Worm (Caenorhabditis elegans) whole organism, late embryonic: Measurements from ENCODE around the gene vhl-1.

ENCODE experiments used
- C38D4.7 ChIP-seq: fragments of 200-800 bp; sonication (Bioruptor generic); optimal IDR thresholded peaks from 2 replicates; lab custom pipeline; 2018; ENCODE audit warnings: mild to moderate bottlenecking, missing genetic modification characterization, moderate library complexity, missing compliant biosample characterization
- K09A11.1 ChIP-seq: sonication (generic microtip); optimal IDR thresholded peaks from 2 replicates; lab custom pipeline; 2017; ENCODE audit warnings: antibody characterized with exemption, mild to moderate bottlenecking, missing genetic modification characterization, missing compliant biosample characterization; ENCODE audit not compliant: insufficient read depth
- T23F11.4 ChIP-seq: fragments of 200-800 bp; sonication (Bioruptor generic); optimal IDR thresholded peaks from 2 replicates; lab custom pipeline; 2018; ENCODE audit warnings: mild to moderate bottlenecking, missing genetic modification characterization, missing compliant biosample characterization
- ahr-1 ChIP-seq: sonication (generic microtip); optimal IDR thresholded peaks from 2 replicates; lab custom pipeline; 2016; ENCODE audit warnings: missing genetic modification characterization, missing compliant biosample characterization
- ceh-14 ChIP-seq: sonication (generic microtip); optimal IDR thresholded peaks from 2 replicates; lab custom pipeline; 2016; ENCODE audit warnings: missing genotype, missing genetic modification characterization, missing compliant biosample characterization
- ceh-18 ChIP-seq: sonication (generic microtip); optimal IDR thresholded peaks from 2 replicates; lab custom pipeline; 2016; ENCODE audit warnings: missing genetic modification characterization, missing compliant biosample characterization
- ceh-19 ChIP-seq: fragments of 200-800 bp; sonication (Bioruptor generic); optimal IDR thresholded peaks from 2 replicates; lab custom pipeline; 2018; ENCODE audit warnings: mild to moderate bottlenecking, missing genetic modification characterization, missing compliant biosample characterization
- ceh-31 ChIP-seq: sonication (generic microtip); optimal IDR thresholded peaks from 2 replicates; lab custom pipeline; 2016; ENCODE audit warnings: missing genetic modification characterization, missing compliant biosample characterization
- ceh-34 ChIP-seq: sonication (generic microtip); optimal IDR thresholded peaks from 2 replicates; lab custom pipeline; 2016; ENCODE audit warnings: mild to moderate bottlenecking, missing genetic modification characterization, missing compliant biosample characterization
- ceh-45 ChIP-seq: fragments of 200-800 bp; sonication (Bioruptor generic); IDR thresholded peaks from 2 replicates; pipeline ENCODE4 v1.3.6; 2022; ENCODE audit warnings: missing genetic modification reagents, missing genetic modification characterization, missing compliant biosample characterization
- ceh-48 ChIP-seq: sonication (generic microtip); optimal IDR thresholded peaks from 2 replicates; lab custom pipeline; 2016; ENCODE audit warnings: missing genetic modification characterization, inconsistent platforms, missing compliant biosample characterization
- ceh-6 ChIP-seq: fragments of 200-800 bp; sonication (Bioruptor generic); optimal IDR thresholded peaks from 2 replicates; lab custom pipeline; 2018; ENCODE audit warnings: mild to moderate bottlenecking, missing genetic modification characterization, missing compliant biosample characterization
- dmd-4 ChIP-seq: sonication (generic microtip); optimal IDR thresholded peaks from 2 replicates; lab custom pipeline; 2016; ENCODE audit warnings: borderline replicate concordance, missing genetic modification characterization, missing compliant biosample characterization
- elt-2 ChIP-seq: sonication (generic microtip); optimal IDR thresholded peaks from 2 replicates; lab custom pipeline; 2016; ENCODE audit warnings: missing genetic modification reagents, missing genetic modification characterization, missing compliant biosample characterization
- elt-4 ChIP-seq: sonication (generic microtip); optimal IDR thresholded peaks from 2 replicates; lab custom pipeline; 2016; ENCODE audit warnings: missing genetic modification characterization, missing compliant biosample characterization
- eyg-1 ChIP-seq: sonication (generic microtip); optimal IDR thresholded peaks from 2 replicates; lab custom pipeline; 2016; ENCODE audit warnings: missing genotype, missing genetic modification characterization, missing compliant biosample characterization
- fax-1 ChIP-seq: sonication (generic microtip); optimal IDR thresholded peaks from 2 replicates; lab custom pipeline; 2016; ENCODE audit warnings: missing genotype, missing genetic modification characterization, missing compliant biosample characterization
- fkh-6 ChIP-seq: sonication (generic microtip); optimal IDR thresholded peaks from 2 replicates; lab custom pipeline; 2016; ENCODE audit warnings: missing genetic modification characterization, missing compliant biosample characterization
- hlh-13 ChIP-seq: fragments of 200-800 bp; sonication (Bioruptor generic); optimal IDR thresholded peaks from 2 replicates; lab custom pipeline; 2018; ENCODE audit warnings: mild to moderate bottlenecking, missing genetic modification characterization, missing compliant biosample characterization
- hlh-30 ChIP-seq: sonication (generic microtip); optimal IDR thresholded peaks from 2 replicates; lab custom pipeline; 2017; ENCODE audit warnings: antibody characterized with exemption, missing genetic modification characterization, missing compliant biosample characterization; ENCODE audit not compliant: insufficient read depth
- hlh-8 ChIP-seq: sonication (generic microtip); optimal IDR thresholded peaks from 2 replicates; lab custom pipeline; 2016; ENCODE audit warnings: missing genotype, missing genetic modification characterization, missing compliant biosample characterization
- lin-11 ChIP-seq: fragments of 200-800 bp; sonication (Bioruptor generic); optimal IDR thresholded peaks from 2 replicates; lab custom pipeline; 2018; ENCODE audit warnings: mild to moderate bottlenecking, missing genetic modification characterization, missing compliant biosample characterization
- nhr-11 ChIP-seq: fragments of 150-350 bp; optimal IDR thresholded peaks from 2 replicates; lab custom pipeline; 2014; ENCODE audit warnings: missing biosample characterization, missing genetic modification characterization
- nhr-232 ChIP-seq: sonication (generic microtip); optimal IDR thresholded peaks from 2 replicates; lab custom pipeline; 2016; ENCODE audit warnings: missing genetic modification characterization, missing compliant biosample characterization
- pat-9 ChIP-seq: fragments of 200-800 bp; sonication (Bioruptor generic); optimal IDR thresholded peaks from 2 replicates; lab custom pipeline; 2018; ENCODE audit warnings: mild to moderate bottlenecking, missing genetic modification characterization, moderate library complexity, missing compliant biosample characterization
- pax-1 ChIP-seq: fragments of 150-350 bp; optimal IDR thresholded peaks from 2 replicates; lab custom pipeline; 2014; ENCODE audit warnings: missing biosample characterization, missing genetic modification characterization
- pha-2 ChIP-seq: sonication (generic microtip); optimal IDR thresholded peaks from 2 replicates; lab custom pipeline; 2017; ENCODE audit warnings: mild to moderate bottlenecking, missing genetic modification characterization, missing compliant biosample characterization
- pha-4 ChIP-seq: fragments of 150-350 bp; optimal IDR thresholded peaks from 2 replicates; lab custom pipeline; 2018; ENCODE audit warnings: missing biosample characterization, missing genetic modification reagents, missing genetic modification characterization
- sdc-2 ChIP-seq: sonication (generic microtip); optimal IDR thresholded peaks from 2 replicates; lab custom pipeline; 2016; ENCODE audit warnings: missing genotype, missing genetic modification characterization, missing compliant biosample characterization
- sox-2 ChIP-seq: fragments of 200-800 bp; sonication (Bioruptor generic); IDR thresholded peaks from 2 replicates; pipeline ENCODE4 v1.3.6; 2022; ENCODE audit warnings: missing genetic modification reagents, missing genetic modification characterization, missing compliant biosample characterization
- sox-4 ChIP-seq: sonication (generic microtip); optimal IDR thresholded peaks from 2 replicates; lab custom pipeline; 2017; ENCODE audit warnings: mild to moderate bottlenecking, missing genetic modification characterization, inconsistent platforms, missing compliant biosample characterization
- tbx-2 ChIP-seq: sonication (generic microtip); optimal IDR thresholded peaks from 2 replicates; lab custom pipeline; 2016; ENCODE audit warnings: missing genetic modification characterization, missing compliant biosample characterization
- tbx-7 ChIP-seq: sonication (generic microtip); optimal IDR thresholded peaks from 2 replicates; lab custom pipeline; 2016; ENCODE audit warnings: missing genotype, missing genetic modification characterization, missing compliant biosample characterization
- ttx-3 ChIP-seq: sonication (generic microtip); optimal IDR thresholded peaks from 2 replicates; lab custom pipeline; 2016; ENCODE audit warnings: missing genetic modification reagents, missing genetic modification characterization, missing compliant biosample characterization
- unc-3 ChIP-seq, 2 experiments: fragments of 200-800 bp in 1 of 2; sonication (Bioruptor generic) in 1 of 2; sonication (generic microtip) in 1 of 2; conservative IDR thresholded peaks in 1 of 2; optimal IDR thresholded peaks in 1 of 2; 2 replicates each; pipeline versions ENCODE4 v1.3.6 to Lab custom; 2016 to 2022; ENCODE audit warnings: missing compliant biosample characterization in 2 of 2, missing genetic modification characterization in 2 of 2, missing genetic modification reagents in 1 of 2
- unc-42 ChIP-seq: sonication (generic microtip); optimal IDR thresholded peaks from 2 replicates; lab custom pipeline; 2016; ENCODE audit warnings: missing genotype, missing genetic modification characterization, missing compliant biosample characterization
- unc-86 ChIP-seq: sonication (generic microtip); optimal IDR thresholded peaks from 2 replicates; lab custom pipeline; 2016; ENCODE audit warnings: missing genetic modification characterization, missing compliant biosample characterization

Gene vhl-1

DNA sequence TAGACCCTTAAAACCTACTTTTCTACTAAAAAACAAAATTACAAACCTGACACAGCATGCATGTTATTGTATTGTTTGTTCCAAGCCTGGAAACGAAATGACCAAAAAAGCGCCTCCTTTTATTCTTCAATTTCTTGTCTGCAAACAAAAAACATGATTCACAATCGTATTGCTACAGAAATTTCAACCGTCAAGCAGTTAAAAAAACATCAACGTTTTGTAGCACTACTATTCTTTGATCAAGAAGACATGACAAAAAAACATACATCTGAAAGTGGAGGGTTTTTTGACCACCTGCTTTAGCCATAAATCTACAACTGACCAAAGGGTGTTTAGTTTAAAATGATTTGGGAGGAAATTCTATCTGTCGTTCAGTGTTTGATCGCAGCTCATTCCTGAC lies 26.0 kb upstream of the vhl-1 start, which contains the start of gene F38B2.6:
Gene F38B2.6, minus strand, starts transcription at position 101 of the 400 bp plus-strand sequence.
- TF ChIP-seq C38D4.7 (GFP tag; lab: Kevin White, UChicago): no peak
- no peak for TF ChIP-seq unc-86 (tag; lab: Kevin White, UChicago)
- no peak for TF ChIP-seq nhr-232 (tag; lab: Kevin White, UChicago)
- TF ChIP-seq ceh-19: no peak
- no peak for TF ChIP-seq ceh-6 (GFP tag; lab: Kevin White, UChicago)
- TF ChIP-seq pha-4 (tag; lab: Kevin White, UChicago): no peak
- TF ChIP-seq ahr-1 (tag; lab: Kevin White, UChicago): no peak
- TF ChIP-seq K09A11.1: no peak
- no peak for TF ChIP-seq nhr-11 (tag; lab: Kevin White, UChicago)
- no peak for TF ChIP-seq dmd-4

DNA sequence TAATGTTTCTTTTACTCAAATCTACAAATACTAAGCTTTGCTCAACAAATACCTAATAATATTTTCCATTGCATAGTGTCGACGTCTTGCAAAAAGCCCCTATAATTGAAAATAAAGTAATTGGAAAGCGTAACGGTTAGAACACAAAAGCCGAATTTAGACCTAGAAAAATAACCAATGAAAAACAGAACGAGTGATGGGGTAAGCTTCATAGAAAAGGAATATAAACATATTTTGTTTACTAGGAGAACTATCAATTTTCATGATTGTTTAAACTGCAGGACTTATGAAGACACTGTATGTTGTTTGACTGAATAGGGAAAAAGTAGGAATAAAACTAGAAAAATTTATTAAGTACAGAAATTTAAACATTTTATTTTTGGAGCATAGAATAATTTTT lies 20.9 kb upstream of the vhl-1 start, which contains the start of gene F38B2.3:
Gene F38B2.3, minus strand, starts transcription at position 101 of the 400 bp plus-strand sequence.
- TF ChIP-seq unc-86 (tag; lab: Kevin White, UChicago) (no peak), T23F11.4 (GFP tag; lab: Kevin White, UChicago) (no peak), elt-4 (tag; lab: Kevin White, UChicago) (no peak), nhr-11 (tag; lab: Kevin White, UChicago) (no peak), ceh-14 (tag; lab: Kevin White, UChicago) (no peak), K09A11.1 (no peak), pha-4 (tag; lab: Kevin White, UChicago) (no peak)

DNA sequence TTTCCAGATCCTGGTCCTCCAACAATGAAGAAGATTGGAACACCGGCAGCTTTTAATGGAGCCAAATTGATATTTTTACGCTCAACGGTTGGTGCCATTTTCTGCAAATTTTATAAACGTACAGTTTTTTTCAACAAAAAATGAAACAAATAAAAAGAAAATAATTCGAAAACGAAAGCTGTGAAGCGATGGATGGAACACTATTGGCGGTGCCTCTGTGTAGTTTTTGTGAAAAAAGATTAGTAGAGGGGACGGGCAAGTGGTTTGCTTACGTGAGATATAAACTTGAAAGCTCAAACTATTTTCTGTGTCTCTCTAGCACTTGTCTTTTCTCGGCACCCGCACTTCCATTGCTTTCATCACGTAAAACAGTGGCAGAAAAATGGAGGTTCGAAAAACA lies 19.5 kb upstream of the vhl-1 start, which contains the start of gene F38B2.4:
Gene F38B2.4, minus strand, starts transcription at position 101 of the 400 bp plus-strand sequence.
- no peak for TF ChIP-seq fkh-6 (tag; lab: Kevin White, UChicago)
- no peak for TF ChIP-seq unc-86 (tag; lab: Kevin White, UChicago)
- no peak for TF ChIP-seq ahr-1 (tag; lab: Kevin White, UChicago)
- no peak for TF ChIP-seq pat-9 (tag; lab: Kevin White, UChicago)
- no peak for TF ChIP-seq unc-3 (GFP tag; conservative IDR thresholded peaks at IDR 0.05; lab: Robert Waterston, UW)
- no peak for TF ChIP-seq unc-3 (tag; optimal IDR thresholded peaks at IDR 0.05; lab: Kevin White, UChicago)
- TF ChIP-seq sox-2: no peak
- TF ChIP-seq eyg-1 (tag; lab: Kevin White, UChicago): no peak

DNA sequence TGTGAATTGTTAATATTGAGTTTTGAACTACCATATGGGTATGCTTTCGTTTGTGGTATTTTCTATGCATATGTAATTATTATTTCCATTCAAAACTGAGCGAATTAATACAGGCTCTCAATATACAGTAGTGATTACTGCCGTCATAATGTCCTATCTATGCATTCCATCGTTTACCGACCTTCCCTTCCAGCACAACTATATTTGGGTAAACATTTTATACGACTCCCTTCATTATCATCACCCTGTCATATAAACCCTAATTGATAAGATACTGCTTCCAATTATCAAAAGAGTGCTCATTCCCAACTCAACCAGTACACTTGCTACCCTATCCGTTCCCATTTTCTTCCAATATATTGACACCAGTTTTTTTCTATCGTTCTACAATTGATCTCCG lies 17.2 kb upstream of the vhl-1 start:
- TF ChIP-seq ceh-19 (no peak), ceh-14 (tag; lab: Kevin White, UChicago) (no peak), elt-2 (tag; lab: Kevin White, UChicago) (peak; percentile 77)

DNA sequence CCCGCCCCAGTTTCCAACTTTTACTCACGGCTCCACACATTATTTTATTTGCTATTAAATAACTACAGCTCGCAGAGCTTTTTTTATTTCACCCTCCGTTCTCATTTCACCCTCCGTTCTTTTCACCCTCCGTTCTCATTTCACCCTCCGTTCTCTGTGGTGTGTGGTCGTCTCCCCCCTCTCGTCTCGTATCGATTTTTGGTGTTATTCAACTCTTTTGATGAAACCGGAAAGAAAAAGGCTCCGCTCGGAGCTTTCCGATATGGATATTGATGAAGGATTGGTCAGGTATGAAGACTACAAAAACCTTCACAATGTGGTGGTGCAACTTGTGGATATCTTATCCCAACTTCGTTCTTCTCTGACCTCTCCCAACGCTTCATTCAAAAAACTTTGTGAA lies 16.6 kb upstream of the vhl-1 start:
- TF ChIP-seq ceh-45 (GFP tag; lab: Robert Waterston, UW) (no peak), ceh-48 (peak; percentile 72), hlh-13 (GFP tag; lab: Kevin White, UChicago) (no peak), ceh-34 (tag; lab: Kevin White, UChicago) (no peak)

DNA sequence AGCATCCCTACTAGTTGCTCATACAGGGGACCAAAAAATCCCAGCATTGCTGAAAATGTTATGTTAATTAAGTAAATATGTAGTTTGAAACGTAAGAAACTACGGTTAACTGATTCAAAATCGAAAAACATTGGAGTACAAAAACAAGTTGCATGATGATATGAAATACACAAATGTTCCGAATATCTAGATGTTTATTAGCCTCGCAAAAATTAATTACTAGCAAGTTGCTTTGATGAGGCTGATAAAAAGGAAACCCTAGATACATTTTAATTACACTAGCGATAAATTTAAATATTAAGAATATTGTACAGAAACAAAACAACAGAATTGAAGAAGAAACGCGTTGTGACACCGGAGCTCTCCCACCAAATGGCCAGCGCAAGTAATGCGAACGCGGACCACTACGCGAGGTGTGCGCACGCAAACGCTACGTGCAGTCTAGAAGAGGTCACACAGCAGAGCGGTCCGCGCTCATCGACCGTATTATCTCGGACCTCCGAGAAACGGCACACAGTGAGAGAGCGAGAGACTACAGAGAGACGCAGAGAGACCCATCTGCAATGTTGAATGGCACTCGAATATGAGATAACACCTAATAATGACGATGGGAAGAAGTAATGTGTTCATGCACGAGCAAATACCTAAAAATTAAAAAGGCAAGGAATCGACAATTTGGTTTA lies 10.3 kb upstream of the vhl-1 start, which contains the start of gene inx-2:
Gene inx-2, minus strand, starts transcription at position 51 of the 683 bp plus-strand sequence.
- peak; percentile 36 for TF ChIP-seq ceh-31 (tag; lab: Kevin White, UChicago)
- peak; percentile 48 for TF ChIP-seq pax-1 (tag; lab: Kevin White, UChicago)
- TF ChIP-seq unc-42 (tag; lab: Kevin White, UChicago): no peak
- no peak for TF ChIP-seq lin-11
- TF ChIP-seq hlh-30 (tag; lab: Kevin White, UChicago): peak; percentile 36
- TF ChIP-seq fax-1 (tag; lab: Kevin White, UChicago): no peak
- TF ChIP-seq ceh-18 (tag; lab: Kevin White, UChicago): no peak
- no peak for TF ChIP-seq ceh-48
- peak; percentile 19 for TF ChIP-seq ceh-34 (tag; lab: Kevin White, UChicago)
- no peak for TF ChIP-seq tbx-7 (tag; lab: Kevin White, UChicago)
- TF ChIP-seq hlh-8 (tag; lab: Kevin White, UChicago): no peak
- TF ChIP-seq tbx-2 (tag; lab: Kevin White, UChicago): peak; percentile 63
- no peak for TF ChIP-seq K09A11.1
- TF ChIP-seq ceh-19: no peak
- TF ChIP-seq sdc-2 (tag; lab: Kevin White, UChicago): peak; percentile 50
- peak; percentile 44 for TF ChIP-seq elt-2 (tag; lab: Kevin White, UChicago)
- no peak for TF ChIP-seq ttx-3 (tag; lab: Kevin White, UChicago)
- TF ChIP-seq pha-2 (tag; lab: Kevin White, UChicago): no peak
- no peak for TF ChIP-seq sox-4 (tag; lab: Kevin White, UChicago)
